Fruit fly (Drosophila melanogaster) whole organism, embryonic: Measurements from ENCODE around the gene CG31808.

ENCODE experiments used
- Atf3 ChIP-seq: fragments of 200-800 bp; sonication (Bioruptor generic); optimal IDR thresholded peaks from 3 replicates; lab custom pipeline; 2016; ENCODE audit warnings: missing biosample characterization, missing genetic modification characterization
- BEAF-32 ChIP-seq: fragments of 200-800 bp; sonication (Bioruptor generic); optimal IDR thresholded peaks from 3 replicates; lab custom pipeline; 2017; ENCODE audit warnings: missing biosample characterization, missing genetic modification characterization, mild to moderate bottlenecking, moderate library complexity, missing genetic modification reagents
- C15 ChIP-seq: fragments of 200-800 bp; sonication (Bioruptor generic); IDR thresholded peaks from 3 replicates; pipeline ENCODE4 v1.3.6; 2022; ENCODE audit warnings: missing biosample characterization, missing genetic modification characterization
- CG12155 ChIP-seq: fragments of 200-800 bp; sonication (Bioruptor generic); optimal IDR thresholded peaks from 3 replicates; lab custom pipeline; 2016; ENCODE audit warnings: missing biosample characterization, missing genetic modification characterization
- CG12219 ChIP-seq: fragments of 200-800 bp; sonication (Bioruptor generic); optimal IDR thresholded peaks from 3 replicates; lab custom pipeline; 2018; ENCODE audit warnings: missing biosample characterization, mild to moderate bottlenecking, missing genetic modification characterization
- CG13424 ChIP-seq: fragments of 200-800 bp; sonication (Bioruptor generic); optimal IDR thresholded peaks from 2 replicates; lab custom pipeline; 2019; ENCODE audit warnings: missing biosample characterization, mild to moderate bottlenecking, missing genetic modification characterization, moderate library complexity
- CG1529 ChIP-seq: fragments of 200-800 bp; sonication (Bioruptor generic); optimal IDR thresholded peaks from 3 replicates; lab custom pipeline; 2018; ENCODE audit warnings: missing biosample characterization, missing genetic modification characterization
- CG18011 ChIP-seq: fragments of 200-800 bp; sonication (Bioruptor generic); optimal IDR thresholded peaks from 2 replicates; lab custom pipeline; 2017; ENCODE audit warnings: missing biosample characterization, missing genetic modification characterization, mild to moderate bottlenecking, moderate library complexity, missing genotype
- CG18476 ChIP-seq: fragments of 200-800 bp; sonication (Bioruptor generic); optimal IDR thresholded peaks from 2 replicates; lab custom pipeline; 2016; ENCODE audit warnings: missing biosample characterization, mild to moderate bottlenecking, missing genetic modification characterization
- CG30403 ChIP-seq: fragments of 200-800 bp; sonication (Bioruptor generic); optimal IDR thresholded peaks from 3 replicates; lab custom pipeline; 2016; ENCODE audit warnings: missing biosample characterization, missing genetic modification characterization
- CG4328 ChIP-seq: fragments of 200-800 bp; sonication (Bioruptor generic); optimal IDR thresholded peaks from 3 replicates; lab custom pipeline; 2017; ENCODE audit warnings: missing biosample characterization, missing genetic modification reagents, missing genetic modification characterization
- CG7556 ChIP-seq: fragments of 200-800 bp; sonication (Bioruptor generic); optimal IDR thresholded peaks from 2 replicates; lab custom pipeline; 2017; ENCODE audit warnings: missing biosample characterization, mild to moderate bottlenecking, missing genetic modification characterization
- CG9437 ChIP-seq: fragments of 200-800 bp; sonication (Bioruptor generic); optimal IDR thresholded peaks from 2 replicates; lab custom pipeline; 2018; ENCODE audit warnings: missing biosample characterization, mild to moderate bottlenecking, missing genetic modification characterization
- D19B ChIP-seq: fragments of 200-800 bp; sonication (Bioruptor generic); optimal IDR thresholded peaks from 2 replicates; lab custom pipeline; 2017; ENCODE audit warnings: missing biosample characterization, mild to moderate bottlenecking, missing genetic modification characterization
- Dfd ChIP-seq, 2 experiments: fragments of >200 bp; optimal IDR thresholded peaks; 2 replicates each; lab custom pipeline; 2017; ENCODE audit warnings: missing biosample characterization in 2 of 2, missing genetic modification characterization in 2 of 2
- Doc2 ChIP-seq: fragments of 200-800 bp; sonication (Bioruptor generic); IDR thresholded peaks from 2 replicates; pipeline ENCODE4 v1.3.6; 2022; ENCODE audit warnings: missing biosample characterization, missing genetic modification characterization
- Doc3 ChIP-seq: fragments of 200-800 bp; sonication (Bioruptor generic); IDR thresholded peaks from 3 replicates; pipeline ENCODE4 v1.3.6; 2022; ENCODE audit warnings: missing biosample characterization, missing genetic modification characterization; ENCODE audit not compliant: partially characterized antibody
- E2f1 ChIP-seq: fragments of 200-800 bp; sonication (Bioruptor generic); IDR thresholded peaks from 2 replicates; pipeline ENCODE4 v1.3.6; 2022; ENCODE audit warnings: missing biosample characterization, missing genetic modification characterization
- E2f2 ChIP-seq: fragments of 200-800 bp; sonication (Bioruptor generic); IDR thresholded peaks from 2 replicates; pipeline ENCODE4 v1.3.6; 2022; ENCODE audit warnings: missing biosample characterization, missing genetic modification characterization
- Hr39 ChIP-seq: fragments of >200 bp; optimal IDR thresholded peaks from 2 replicates; lab custom pipeline; 2017
- Max ChIP-seq: fragments of 200-800 bp; sonication (Bioruptor generic); optimal IDR thresholded peaks from 2 replicates; lab custom pipeline; 2016; ENCODE audit warnings: missing biosample characterization, mild to moderate bottlenecking, missing genetic modification characterization
- Meics ChIP-seq: fragments of 200-800 bp; sonication (Bioruptor generic); optimal IDR thresholded peaks from 2 replicates; lab custom pipeline; 2017; ENCODE audit warnings: missing biosample characterization, mild to moderate bottlenecking, missing genetic modification characterization
- NfI ChIP-seq: fragments of 200-800 bp; sonication (Bioruptor generic); optimal IDR thresholded peaks from 3 replicates; lab custom pipeline; 2018; ENCODE audit warnings: missing biosample characterization, mild to moderate bottlenecking, missing genetic modification characterization, moderate library complexity
- amos ChIP-seq: fragments of 200-800 bp; sonication (Bioruptor generic); IDR thresholded peaks from 2 replicates; pipeline ENCODE4 v1.3.6; 2022; ENCODE audit warnings: missing biosample characterization, missing genetic modification characterization; ENCODE audit not compliant: partially characterized antibody
- ap ChIP-seq: fragments of 200-800 bp; sonication (Bioruptor generic); IDR thresholded peaks from 2 replicates; pipeline ENCODE4 v1.3.6; 2022; ENCODE audit warnings: missing biosample characterization, missing genetic modification characterization
- bcd ChIP-seq: fragments of 200-800 bp; sonication (Bioruptor generic); optimal IDR thresholded peaks from 2 replicates; lab custom pipeline; 2017; ENCODE audit warnings: missing biosample characterization, mild to moderate bottlenecking, missing genetic modification characterization
- bowl ChIP-seq: fragments of 200-800 bp; sonication (Bioruptor generic); IDR thresholded peaks from 2 replicates; pipeline ENCODE4 v1.3.6; 2022; ENCODE audit warnings: missing biosample characterization, missing genetic modification characterization
- chinmo ChIP-seq: fragments of 200-800 bp; sonication (Bioruptor generic); IDR thresholded peaks from 4 replicates; pipeline ENCODE4 v1.3.6; 2022; ENCODE audit warnings: missing biosample characterization, missing genetic modification characterization; ENCODE audit not compliant: partially characterized antibody
- croc ChIP-seq: fragments of 200-800 bp; sonication (Bioruptor generic); conservative IDR thresholded peaks from 3 replicates; pipeline ENCODE4 v1.3.6; 2022; ENCODE audit warnings: missing biosample characterization, missing genetic modification characterization
- dysf ChIP-seq: fragments of 200-800 bp; sonication (Bioruptor generic); IDR thresholded peaks from 3 replicates; pipeline ENCODE4 v1.3.6; 2022; ENCODE audit warnings: missing biosample characterization, missing genetic modification characterization
- ems ChIP-seq: fragments of 200-800 bp; sonication (Bioruptor generic); optimal IDR thresholded peaks from 3 replicates; lab custom pipeline; 2016; ENCODE audit warnings: missing biosample characterization, missing genetic modification characterization
- eve ChIP-seq, 2 experiments: fragments of >200 bp; optimal IDR thresholded peaks; 2 replicates each; lab custom pipeline; 2017; ENCODE audit warnings: missing biosample characterization in 2 of 2, missing genetic modification characterization in 2 of 2
- ewg ChIP-seq: fragments of 200-800 bp; sonication (Bioruptor generic); optimal IDR thresholded peaks from 3 replicates; lab custom pipeline; 2017; ENCODE audit warnings: mild to moderate bottlenecking, missing biosample characterization, missing genetic modification reagents, missing genetic modification characterization
- fd96Cb ChIP-seq: fragments of 200-800 bp; sonication (Bioruptor generic); optimal IDR thresholded peaks from 2 replicates; lab custom pipeline; 2018; ENCODE audit warnings: missing biosample characterization, mild to moderate bottlenecking, missing genetic modification characterization, moderate library complexity
- hth ChIP-seq: fragments of >200 bp; optimal IDR thresholded peaks from 2 replicates; lab custom pipeline; 2017; ENCODE audit warnings: inconsistent platforms
- ind ChIP-seq: fragments of 200-800 bp; sonication (Bioruptor generic); optimal IDR thresholded peaks from 3 replicates; lab custom pipeline; 2016; ENCODE audit warnings: missing biosample characterization, missing genetic modification characterization
- jumu ChIP-seq: fragments of 200-800 bp; sonication (Bioruptor generic); optimal IDR thresholded peaks from 3 replicates; lab custom pipeline; 2016; ENCODE audit warnings: missing biosample characterization, missing genetic modification characterization
- pb ChIP-seq: fragments of 200-800 bp; sonication (Bioruptor generic); optimal IDR thresholded peaks from 3 replicates; lab custom pipeline; 2016; ENCODE audit warnings: missing biosample characterization, missing genetic modification characterization
- ranshi ChIP-seq: fragments of 200-800 bp; sonication (Bioruptor generic); IDR thresholded peaks from 2 replicates; pipeline ENCODE4 v1.3.6; 2022; ENCODE audit warnings: missing biosample characterization, missing genetic modification characterization
- row ChIP-seq: fragments of 200-800 bp; sonication (Bioruptor generic); IDR thresholded peaks from 3 replicates; pipeline ENCODE4 v1.3.6; 2022; ENCODE audit warnings: missing biosample characterization, missing genetic modification characterization
- sens ChIP-seq: fragments of 200-800 bp; sonication (Bioruptor generic); peaks from one replicate; lab custom pipeline; 2016; ENCODE audit warnings: missing biosample characterization, missing genetic modification characterization
- sens-2 ChIP-seq: fragments of 200-800 bp; sonication (Bioruptor generic); IDR thresholded peaks from 2 replicates; pipeline ENCODE4 v1.3.6; 2022; ENCODE audit warnings: missing biosample characterization, missing genetic modification characterization
- sna ChIP-seq: fragments of 200-800 bp; sonication (Bioruptor generic); IDR thresholded peaks from 2 replicates; pipeline ENCODE4 v1.3.6; 2022; ENCODE audit warnings: missing biosample characterization, missing genetic modification characterization; ENCODE audit not compliant: partially characterized antibody
- ssp ChIP-seq: fragments of 200-800 bp; sonication (Bioruptor generic); IDR thresholded peaks from 2 replicates; pipeline ENCODE4 v1.3.6; 2022; ENCODE audit warnings: missing biosample characterization, missing genetic modification characterization
- tin ChIP-seq: fragments of 200-800 bp; sonication (Bioruptor generic); optimal IDR thresholded peaks from 3 replicates; lab custom pipeline; 2016; ENCODE audit warnings: missing biosample characterization, missing genetic modification characterization
- tll ChIP-seq, 2 experiments: fragments of 200-800 bp in 1 of 2; fragments of >200 bp in 1 of 2; sonication (Bioruptor generic) in 1 of 2; optimal IDR thresholded peaks; 2 replicates each; lab custom pipeline; 2017 to 2019; ENCODE audit warnings: missing biosample characterization in 2 of 2, missing genetic modification characterization in 2 of 2, mild to moderate bottlenecking in 1 of 2, moderate library complexity in 1 of 2
- tna ChIP-seq: fragments of 200-800 bp; sonication (Bioruptor generic); IDR thresholded peaks from 2 replicates; pipeline ENCODE4 v1.3.6; 2022; ENCODE audit warnings: missing biosample characterization, missing genetic modification characterization; ENCODE audit not compliant: partially characterized antibody
- trh ChIP-seq: fragments of 200-800 bp; sonication (Bioruptor generic); optimal IDR thresholded peaks from 2 replicates; lab custom pipeline; 2016; ENCODE audit warnings: missing biosample characterization, missing genetic modification characterization
- zen ChIP-seq: fragments of 200-800 bp; sonication (Bioruptor generic); optimal IDR thresholded peaks from 3 replicates; lab custom pipeline; 2018; ENCODE audit warnings: missing biosample characterization, mild to moderate bottlenecking, missing genetic modification characterization, moderate library complexity

Gene CG31808

DNA sequence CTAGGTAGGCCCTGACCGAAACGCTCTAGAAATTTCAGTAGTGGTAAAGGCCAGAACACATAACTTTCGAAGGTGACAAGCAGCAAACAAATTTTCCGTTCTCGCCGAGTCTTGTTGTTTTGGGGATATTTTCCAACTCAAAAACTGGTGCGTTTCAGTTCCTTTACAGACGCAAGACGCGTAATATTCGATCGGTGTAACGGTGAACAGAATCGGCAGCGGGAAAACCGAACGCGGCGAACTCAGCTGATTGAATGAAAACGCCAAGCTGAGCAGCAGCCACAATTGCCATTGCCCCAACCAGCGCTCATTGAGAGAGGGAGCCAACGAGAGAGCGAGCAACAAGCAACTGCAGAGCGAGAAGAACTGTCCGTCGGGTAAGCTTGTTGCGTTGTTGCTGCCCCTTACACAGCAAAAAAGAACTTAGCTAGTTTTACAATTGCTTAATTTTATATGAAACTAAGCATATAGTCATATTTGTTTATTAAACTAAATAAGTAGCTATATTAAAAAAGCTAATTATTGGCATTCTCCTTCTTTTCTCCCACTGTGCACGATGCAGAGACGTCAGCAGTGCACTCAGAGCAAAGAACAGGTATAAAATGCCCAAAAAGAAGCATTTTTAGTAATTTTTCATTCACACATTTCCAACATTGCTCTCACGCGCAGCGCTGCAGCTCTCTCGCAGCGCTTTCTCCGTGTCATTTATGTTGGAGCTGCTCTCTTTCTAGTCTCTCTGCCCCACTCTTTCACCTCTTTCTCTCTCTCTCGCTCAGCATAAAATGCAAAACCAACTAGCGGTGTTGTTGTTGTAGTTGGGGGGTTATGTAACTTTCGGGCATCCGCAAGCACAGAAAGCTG lies at the start of gene CG31808, which contains the start of gene Cyt-c-d (continued):
- TF ChIP-seq Hr39 (lab: Kevin White, UChicago): no peak
- peak; percentile 98 for TF ChIP-seq CG30403
- peak; percentile 95 for TF ChIP-seq Max
- TF ChIP-seq D19B (GFP tag; lab: Kevin White, UChicago): peak; percentile 78
- TF ChIP-seq Meics (GFP tag; lab: Kevin White, UChicago): peak; percentile 95
- peak; percentile 96 for TF ChIP-seq bowl (GFP tag; lab: Robert Waterston, UW)
- TF ChIP-seq eve (GFP tag; optimal IDR thresholded peaks at IDR 0.05; lab: Kevin White, UChicago): peak in 1 of 2 experiments; percentile 99
- TF ChIP-seq E2f1 (GFP tag; lab: Robert Waterston, UW): peak; percentile 97
- peak; percentile 96 for TF ChIP-seq CG18476 (GFP tag; lab: Kevin White, UChicago)
- TF ChIP-seq sna (GFP tag; lab: Robert Waterston, UW): no peak
- peak; percentile 77; the same call in 1 of the 4 replicates for TF ChIP-seq chinmo (GFP tag; lab: Robert Waterston, UW)
- peak; percentile 90 for TF ChIP-seq Atf3 (GFP tag; lab: Kevin White, UChicago)
- peak; percentile 95 for TF ChIP-seq ind
- peak; percentile 97 for TF ChIP-seq ranshi
- peak; percentile 91 for TF ChIP-seq ssp (GFP tag; lab: Robert Waterston, UW)
- peak; percentile 99 for TF ChIP-seq row (GFP tag; lab: Robert Waterston, UW)
- TF ChIP-seq E2f2 (GFP tag; lab: Robert Waterston, UW): peak; percentile 86
- TF ChIP-seq trh: peak; percentile 93
- peak; percentile 95 for TF ChIP-seq ewg (GFP tag; lab: Kevin White, UChicago)
- TF ChIP-seq pb: peak; percentile 71
- TF ChIP-seq CG4328 (GFP tag; lab: Kevin White, UChicago): peak; percentile 91
- no peak; the same call in 1 of the 2 replicates for TF ChIP-seq amos
- no peak for TF ChIP-seq Doc3 (GFP tag; lab: Robert Waterston, UW)
- peak; percentile 85 for TF ChIP-seq CG9437 (GFP tag; lab: Kevin White, UChicago)
- peak; percentile 98 for TF ChIP-seq CG13424
- peak; percentile 97 for TF ChIP-seq CG12219 (GFP tag; lab: Kevin White, UChicago)
- peak; percentile 89 for TF ChIP-seq jumu (GFP tag; lab: Kevin White, UChicago)
- TF ChIP-seq tna (GFP tag; lab: Robert Waterston, UW): no peak; the same call in 1 of the 2 replicates
- peak; percentile 87 for TF ChIP-seq CG18011 (GFP tag; lab: Kevin White, UChicago)
- TF ChIP-seq BEAF-32 (GFP tag; lab: Kevin White, UChicago): peak; percentile 8
- TF ChIP-seq bcd (GFP tag; lab: Kevin White, UChicago): peak; percentile 97
- peak; percentile 94 for TF ChIP-seq ems
- TF ChIP-seq sens-2 (GFP tag; lab: Robert Waterston, UW): peak; percentile 91
- TF ChIP-seq tin (GFP tag; lab: Kevin White, UChicago): peak; percentile 95
- peak in 1 of 2 experiments; percentile 11 for TF ChIP-seq tll (GFP tag; optimal IDR thresholded peaks at IDR 0.05; lab: Kevin White, UChicago)
- TF ChIP-seq CG12155: peak; percentile 93
- peak; percentile 98 for TF ChIP-seq CG1529
- TF ChIP-seq zen (tag; lab: Kevin White, UChicago): peak; percentile 86
- peak; percentile 100 for TF ChIP-seq sens (GFP tag; lab: Kevin White, UChicago)
- TF ChIP-seq Dfd (GFP tag; optimal IDR thresholded peaks at IDR 0.05; lab: Kevin White, UChicago): no peak
- TF ChIP-seq NfI: peak; percentile 97
- peak; percentile 97 for TF ChIP-seq croc (GFP tag; lab: Robert Waterston, UW)
- TF ChIP-seq ap (GFP tag; lab: Robert Waterston, UW): peak; percentile 97
- peak; percentile 88 for TF ChIP-seq C15 (GFP tag; lab: Robert Waterston, UW)
- TF ChIP-seq hth (lab: Kevin White, UChicago): no peak
- peak; percentile 83 for TF ChIP-seq Doc2
- peak; percentile 98 for TF ChIP-seq fd96Cb (tag; lab: Kevin White, UChicago)
- TF ChIP-seq dysf: peak; percentile 98
- peak; percentile 99 for TF ChIP-seq CG7556
